ENCODE assay signal across 1 fruit fly cellular context in the genomic region with DNA sequence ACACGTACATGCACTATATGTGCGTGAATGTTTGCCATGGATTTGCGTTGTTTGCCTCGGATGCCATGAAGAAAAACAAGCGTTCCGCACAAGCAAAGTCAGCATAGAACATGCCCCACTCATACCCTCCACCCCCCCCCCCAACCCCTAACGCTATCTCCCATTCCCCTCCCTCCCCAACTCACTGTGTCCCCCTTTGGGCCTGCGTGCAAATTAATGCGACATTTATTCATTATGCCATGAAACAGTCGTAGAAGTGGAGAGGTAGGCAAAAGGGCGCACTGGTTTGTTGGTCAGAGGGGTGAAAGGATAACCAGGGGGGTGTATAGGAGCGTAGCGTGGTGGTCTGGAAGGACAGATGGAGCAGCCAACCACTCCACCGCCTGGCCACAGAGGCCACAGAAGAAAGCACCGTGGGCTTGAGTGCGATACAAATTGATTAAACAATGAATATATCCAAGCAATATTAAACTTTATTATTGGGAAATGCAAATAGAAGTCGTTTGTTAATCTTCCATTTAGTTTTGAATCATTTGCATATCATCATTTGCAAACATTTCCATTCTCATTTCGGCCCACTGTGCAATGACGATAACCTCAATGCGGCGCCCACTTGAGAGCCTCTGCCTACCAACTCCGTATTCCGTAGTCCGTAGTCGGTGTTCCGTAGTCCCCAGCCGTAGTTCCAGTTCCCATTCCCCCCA.
TF ChIP-seq lines count a peak whose summit lies in the region.

No protein-coding gene starts in this region.

TF ChIP-seq in whole organism, embryonic, 481 proteins besides CTCF, POLR2A, EP300 and RAD21 (continued from another document and continues in another):
- TF ChIP-seq Fer2 (tag; optimal IDR thresholded peaks at IDR 0.05; lab: Kevin White, UChicago), result no peak
- TF ChIP-seq CG31441 (GFP tag; IDR thresholded peaks at IDR 0.05; lab: Robert Waterston, UW), result 0 out of 2 replicates have a peak, but pooled peaks have one; percentile 29
- no peak for TF ChIP-seq CG6683 (GFP tag; optimal IDR thresholded peaks at IDR 0.05; lab: Kevin White, UChicago)
- 0 out of 2 replicates have a peak, but pooled peaks have one; percentile 17 for TF ChIP-seq CG17328 (GFP tag; IDR thresholded peaks at IDR 0.05; lab: Robert Waterston, UW)
- TF ChIP-seq tin (GFP tag; optimal IDR thresholded peaks at IDR 0.05; lab: Kevin White, UChicago), result no peak
- TF ChIP-seq dpn (GFP tag; optimal IDR thresholded peaks at IDR 0.05; lab: Kevin White, UChicago), result peak; percentile 13 to 31
- no peak for TF ChIP-seq CG1603 (tag; optimal IDR thresholded peaks at IDR 0.05; lab: Kevin White, UChicago)
- TF ChIP-seq Xrp1 (GFP tag; IDR thresholded peaks at IDR 0.05; lab: Robert Waterston, UW), result peak; percentile 59
- TF ChIP-seq zfh1 (GFP tag; IDR thresholded peaks at IDR 0.05; lab: Robert Waterston, UW), result peak; percentile 49; the same call in 2 of the 3 replicates
- TF ChIP-seq pnt (GFP tag; optimal IDR thresholded peaks at IDR 0.05; lab: Kevin White, UChicago), result peak; percentile 40
- TF ChIP-seq pros (GFP tag; optimal IDR thresholded peaks at IDR 0.05; lab: Kevin White, UChicago), result no peak
- no peak for TF ChIP-seq ewg (GFP tag; optimal IDR thresholded peaks at IDR 0.05; lab: Kevin White, UChicago)
- TF ChIP-seq YL-1 (GFP tag; optimal IDR thresholded peaks at IDR 0.05; lab: Kevin White, UChicago), result no peak
- peak; percentile 68 for TF ChIP-seq lmd (GFP tag; IDR thresholded peaks at IDR 0.05; lab: Robert Waterston, UW)
- no peak for TF ChIP-seq shn (GFP tag; optimal IDR thresholded peaks at IDR 0.05; lab: Kevin White, UChicago)
- TF ChIP-seq rib (GFP tag; IDR thresholded peaks at IDR 0.05; lab: Robert Waterston, UW), result no peak
- no peak for TF ChIP-seq Hr3 (GFP tag; optimal IDR thresholded peaks at IDR 0.05; lab: Kevin White, UChicago)
- no peak for TF ChIP-seq CG10462 (GFP tag; optimal IDR thresholded peaks at IDR 0.05; lab: Kevin White, UChicago)
- TF ChIP-seq CG11398 (GFP tag; optimal IDR thresholded peaks at IDR 0.05; lab: Kevin White, UChicago), result no peak
- TF ChIP-seq bbx (GFP tag; IDR thresholded peaks at IDR 0.05; lab: Robert Waterston, UW; ENCODE audit: partially characterized antibody), result no peak
- TF ChIP-seq Hr39 (optimal IDR thresholded peaks at IDR 0.05; lab: Kevin White, UChicago), result no peak
- TF ChIP-seq CG2116 (GFP tag; optimal IDR thresholded peaks at IDR 0.05; lab: Kevin White, UChicago), result no peak
- no peak for TF ChIP-seq crc (GFP tag; optimal IDR thresholded peaks at IDR 0.05; lab: Kevin White, UChicago)
- TF ChIP-seq hth (optimal IDR thresholded peaks at IDR 0.05; lab: Kevin White, UChicago), result no peak
- TF ChIP-seq CG13123 (GFP tag; optimal IDR thresholded peaks at IDR 0.05; lab: Kevin White, UChicago), result no peak
- TF ChIP-seq ranshi (GFP tag; IDR thresholded peaks at IDR 0.05; lab: Robert Waterston, UW), result peak; percentile 53; the same call in 1 of the 2 replicates
- TF ChIP-seq Myb (GFP tag; optimal IDR thresholded peaks at IDR 0.05; lab: Kevin White, UChicago), result peak; percentile 9
- TF ChIP-seq usp (GFP tag; optimal IDR thresholded peaks at IDR 0.05; lab: Kevin White, UChicago), result no peak
- TF ChIP-seq cad (GFP tag; optimal IDR thresholded peaks at IDR 0.05; lab: Kevin White, UChicago), result no peak
- peak; percentile 46 for TF ChIP-seq NFAT (GFP tag; IDR thresholded peaks at IDR 0.05; lab: Robert Waterston, UW)
- peak; percentile 68 for TF ChIP-seq CG9932 (GFP tag; IDR thresholded peaks at IDR 0.05; lab: Robert Waterston, UW)
- peak; percentile 71 for TF ChIP-seq row (GFP tag; IDR thresholded peaks at IDR 0.05; lab: Robert Waterston, UW)
- no peak for TF ChIP-seq Eip74EF (GFP tag; optimal IDR thresholded peaks at IDR 0.05; lab: Kevin White, UChicago)
- TF ChIP-seq CG15073 (GFP tag; optimal IDR thresholded peaks at IDR 0.05; lab: Kevin White, UChicago), result no peak
- no peak for TF ChIP-seq B-H2 (GFP tag; optimal IDR thresholded peaks at IDR 0.05; lab: Kevin White, UChicago)
- peak; percentile 43 for TF ChIP-seq ap (GFP tag; IDR thresholded peaks at IDR 0.05; lab: Robert Waterston, UW)
- TF ChIP-seq trh (GFP tag; optimal IDR thresholded peaks at IDR 0.05; lab: Kevin White, UChicago), result no peak
- peak; percentile 71 for TF ChIP-seq CG3847 (GFP tag; IDR thresholded peaks at IDR 0.05; lab: Robert Waterston, UW)
- peak; percentile 19 for TF ChIP-seq CG7786 (GFP tag; optimal IDR thresholded peaks at IDR 0.05; lab: Kevin White, UChicago)
- TF ChIP-seq Dfd (GFP tag; optimal IDR thresholded peaks at IDR 0.05; lab: Kevin White, UChicago), result no peak
- TF ChIP-seq gem (tag; optimal IDR thresholded peaks at IDR 0.05; lab: Kevin White, UChicago), result peak; percentile 47
- TF ChIP-seq CG12391 (tag; optimal IDR thresholded peaks at IDR 0.05; lab: Kevin White, UChicago), result peak; percentile 12
- TF ChIP-seq zen2 (GFP tag; IDR thresholded peaks at IDR 0.05; lab: Robert Waterston, UW; ENCODE audit: partially characterized antibody), result no peak
- TF ChIP-seq bcd (GFP tag; optimal IDR thresholded peaks at IDR 0.05; lab: Kevin White, UChicago), result peak; percentile 45
- no peak for TF ChIP-seq Bteb2 (GFP tag; optimal IDR thresholded peaks at IDR 0.05; lab: Kevin White, UChicago)
- peak; percentile 84 for TF ChIP-seq Atf6 (GFP tag; IDR thresholded peaks at IDR 0.05; lab: Robert Waterston, UW)
- no peak for TF ChIP-seq wor (GFP tag; IDR thresholded peaks at IDR 0.05; lab: Robert Waterston, UW)
- TF ChIP-seq CG31224 (GFP tag; IDR thresholded peaks at IDR 0.05; lab: Robert Waterston, UW), result peak; percentile 49; the same call in 1 of the 2 replicates
- peak; percentile 13 for TF ChIP-seq NK7.1 (GFP tag; optimal IDR thresholded peaks at IDR 0.05; lab: Kevin White, UChicago)
- no peak for TF ChIP-seq Scr (GFP tag; IDR thresholded peaks at IDR 0.05; lab: Robert Waterston, UW; ENCODE audit: partially characterized antibody)
- TF ChIP-seq croc (GFP tag; conservative IDR thresholded peaks at IDR 0.05; lab: Robert Waterston, UW), result 0 out of 3 replicates have a peak, but pooled peaks have one; percentile 24
- no peak for TF ChIP-seq Spps (tag; optimal IDR thresholded peaks at IDR 0.05; lab: Kevin White, UChicago)
- no peak for TF ChIP-seq Mad (GFP tag; optimal IDR thresholded peaks at IDR 0.05; lab: Kevin White, UChicago)
- TF ChIP-seq knrl (GFP tag; IDR thresholded peaks at IDR 0.05; lab: Robert Waterston, UW; ENCODE audit: partially characterized antibody), result no peak
- peak; percentile 21 for TF ChIP-seq CG34376 (GFP tag; optimal IDR thresholded peaks at IDR 0.05; lab: Kevin White, UChicago)
- peak; percentile 6 for TF ChIP-seq Oli (tag; optimal IDR thresholded peaks at IDR 0.05; lab: Kevin White, UChicago)
- peak; percentile 70 for TF ChIP-seq gro (GFP tag; optimal IDR thresholded peaks at IDR 0.05; lab: Kevin White, UChicago)
- no peak for TF ChIP-seq CG13775 (GFP tag; optimal IDR thresholded peaks at IDR 0.05; lab: Kevin White, UChicago)
- TF ChIP-seq C15 (GFP tag; IDR thresholded peaks at IDR 0.05; lab: Robert Waterston, UW), result 0 out of 3 replicates have a peak, but pooled peaks have one; percentile 35
- no peak for TF ChIP-seq z (GFP tag; IDR thresholded peaks at IDR 0.05; lab: Robert Waterston, UW)
- no peak for TF ChIP-seq Nf-YC (tag; optimal IDR thresholded peaks at IDR 0.05; lab: Kevin White, UChicago)
- TF ChIP-seq salm (tag; optimal IDR thresholded peaks at IDR 0.05; lab: Kevin White, UChicago), result no peak
- TF ChIP-seq Atf-2 (GFP tag; optimal IDR thresholded peaks at IDR 0.05; lab: Kevin White, UChicago), result no peak
- no peak for TF ChIP-seq peb (GFP tag; IDR thresholded peaks at IDR 0.05; lab: Robert Waterston, UW)
- no peak for TF ChIP-seq eve (GFP tag; optimal IDR thresholded peaks at IDR 0.05; lab: Kevin White, UChicago)
- TF ChIP-seq GATAe (GFP tag; conservative IDR thresholded peaks at IDR 0.05; lab: Robert Waterston, UW), result no peak
- no peak for TF ChIP-seq CG1832 (GFP tag; optimal IDR thresholded peaks at IDR 0.05; lab: Kevin White, UChicago)
- no peak for TF ChIP-seq ase (GFP tag; IDR thresholded peaks at IDR 0.05; lab: Robert Waterston, UW)
- TF ChIP-seq MBD-R2 (GFP tag; IDR thresholded peaks at IDR 0.05; lab: Robert Waterston, UW), result peak; percentile 54
- no peak for TF ChIP-seq toy (GFP tag; IDR thresholded peaks at IDR 0.05; lab: Robert Waterston, UW)
- no peak for TF ChIP-seq CG8281 (tag; optimal IDR thresholded peaks at IDR 0.05; lab: Kevin White, UChicago)
- TF ChIP-seq disco-r (GFP tag; optimal IDR thresholded peaks at IDR 0.05; lab: Kevin White, UChicago), result no peak
- peak; percentile 56 for TF ChIP-seq Aef1 (GFP tag; IDR thresholded peaks at IDR 0.05; lab: Robert Waterston, UW)
- TF ChIP-seq grn (GFP tag; optimal IDR thresholded peaks at IDR 0.05; lab: Kevin White, UChicago), result no peak
- peak; percentile 25; the same call in 1 of the 2 replicates for TF ChIP-seq Adf1 (GFP tag; IDR thresholded peaks at IDR 0.05; lab: Robert Waterston, UW)
- TF ChIP-seq CG7271 (tag; optimal IDR thresholded peaks at IDR 0.05; lab: Kevin White, UChicago), result no peak
- 0 out of 2 replicates have a peak, but pooled peaks have one; percentile 25 for TF ChIP-seq Rx (GFP tag; IDR thresholded peaks at IDR 0.05; lab: Robert Waterston, UW)
- TF ChIP-seq stc (GFP tag; IDR thresholded peaks at IDR 0.05; lab: Robert Waterston, UW), result peak; percentile 51; the same call in 1 of the 2 replicates
- TF ChIP-seq zfh2 (GFP tag; optimal IDR thresholded peaks at IDR 0.05; lab: Kevin White, UChicago), result peak; percentile 30
- no peak for TF ChIP-seq PHDP (tag; optimal IDR thresholded peaks at IDR 0.05; lab: Kevin White, UChicago)
- peak; percentile 61 for TF ChIP-seq grau (tag; optimal IDR thresholded peaks at IDR 0.05; lab: Kevin White, UChicago)
- TF ChIP-seq lola (GFP tag; optimal IDR thresholded peaks at IDR 0.05; lab: Kevin White, UChicago), result no peak
- no peak for TF ChIP-seq Max (GFP tag; optimal IDR thresholded peaks at IDR 0.05; lab: Kevin White, UChicago)
- TF ChIP-seq CG10274 (GFP tag; optimal IDR thresholded peaks at IDR 0.05; lab: Kevin White, UChicago), result no peak
- peak; percentile 42; the same call in 1 of the 3 replicates for TF ChIP-seq CG11093 (GFP tag; IDR thresholded peaks at IDR 0.05; lab: Robert Waterston, UW)
- TF ChIP-seq Dp (GFP tag; optimal IDR thresholded peaks at IDR 0.05; lab: Kevin White, UChicago), result no peak
- no peak for TF ChIP-seq CG10543 (GFP tag; optimal IDR thresholded peaks at IDR 0.05; lab: Kevin White, UChicago)
- TF ChIP-seq CG13624 (GFP tag; optimal IDR thresholded peaks at IDR 0.05; lab: Kevin White, UChicago), result peak; percentile 83
- no peak for TF ChIP-seq CG10654 (GFP tag; optimal IDR thresholded peaks at IDR 0.05; lab: Kevin White, UChicago)
- TF ChIP-seq E2f2 (GFP tag; IDR thresholded peaks at IDR 0.05; lab: Robert Waterston, UW), result peak; percentile 25; the same call in 1 of the 2 replicates
- TF ChIP-seq H2.0 (GFP tag; IDR thresholded peaks at IDR 0.05; lab: Robert Waterston, UW), result peak; percentile 40; the same call in 1 of the 2 replicates
- TF ChIP-seq Meics (GFP tag; optimal IDR thresholded peaks at IDR 0.05; lab: Kevin White, UChicago), result peak; percentile 72
- no peak for TF ChIP-seq CG1233 (GFP tag; optimal IDR thresholded peaks at IDR 0.05; lab: Kevin White, UChicago)
- TF ChIP-seq Bgb (GFP tag; IDR thresholded peaks at IDR 0.05; lab: Robert Waterston, UW; ENCODE audit: partially characterized antibody), result no peak
- peak; percentile 52; the same call in 1 of the 2 replicates for TF ChIP-seq al (GFP tag; IDR thresholded peaks at IDR 0.05; lab: Robert Waterston, UW)
- peak; percentile 20 for TF ChIP-seq CG8924 (tag; optimal IDR thresholded peaks at IDR 0.05; lab: Kevin White, UChicago)
- no peak for TF ChIP-seq CG7987 (GFP tag; optimal IDR thresholded peaks at IDR 0.05; lab: Kevin White, UChicago)
- TF ChIP-seq CG18599 (GFP tag; optimal IDR thresholded peaks at IDR 0.05; lab: Kevin White, UChicago), result peak; percentile 90
- TF ChIP-seq CG11723 (GFP tag; optimal IDR thresholded peaks at IDR 0.05; lab: Kevin White, UChicago), result no peak
- peak; percentile 69 for TF ChIP-seq CG11085 (GFP tag; IDR thresholded peaks at IDR 0.05; lab: Robert Waterston, UW)
- peak; percentile 43; the same call in 1 of the 2 replicates for TF ChIP-seq CG7372 (GFP tag; IDR thresholded peaks at IDR 0.05; lab: Robert Waterston, UW)
- no peak for TF ChIP-seq Gsc (GFP tag; IDR thresholded peaks at IDR 0.05; lab: Robert Waterston, UW)
- no peak for TF ChIP-seq vnd (GFP tag; IDR thresholded peaks at IDR 0.05; lab: Robert Waterston, UW; ENCODE audit: partially characterized antibody)
- no peak for TF ChIP-seq NC2β (GFP tag; optimal IDR thresholded peaks at IDR 0.05; lab: Kevin White, UChicago)
- TF ChIP-seq Lpt (GFP tag; optimal IDR thresholded peaks at IDR 0.05; lab: Kevin White, UChicago), result no peak
- TF ChIP-seq HmgD (GFP tag; optimal IDR thresholded peaks at IDR 0.05; lab: Kevin White, UChicago), result no peak
- peak; percentile 85 for TF ChIP-seq lab (GFP tag; optimal IDR thresholded peaks at IDR 0.05; lab: Kevin White, UChicago)
- TF ChIP-seq btn (GFP tag; optimal IDR thresholded peaks at IDR 0.05; lab: Kevin White, UChicago), result no peak
- peak; percentile 34 for TF ChIP-seq CG12659 (GFP tag; optimal IDR thresholded peaks at IDR 0.05; lab: Kevin White, UChicago)
- TF ChIP-seq pita (GFP tag; optimal IDR thresholded peaks at IDR 0.05; lab: Kevin White, UChicago), result no peak
- TF ChIP-seq sc (optimal IDR thresholded peaks at IDR 0.05; lab: Kevin White, UChicago), result no peak
- TF ChIP-seq sc (GFP tag; optimal IDR thresholded peaks at IDR 0.05; lab: Kevin White, UChicago), result no peak
- no peak for TF ChIP-seq CG9437 (GFP tag; optimal IDR thresholded peaks at IDR 0.05; lab: Kevin White, UChicago)
- 0 out of 2 replicates have a peak, but pooled peaks have one; percentile 47 for TF ChIP-seq seq (GFP tag; IDR thresholded peaks at IDR 0.05; lab: Robert Waterston, UW)
- 0 out of 2 replicates have a peak, but pooled peaks have one; percentile 21 for TF ChIP-seq wdn (GFP tag; IDR thresholded peaks at IDR 0.05; lab: Robert Waterston, UW)
- no peak for TF ChIP-seq gsb-n (tag; optimal IDR thresholded peaks at IDR 0.05; lab: Kevin White, UChicago)
- TF ChIP-seq CG34224 (GFP tag; IDR thresholded peaks at IDR 0.05; lab: Robert Waterston, UW; ENCODE audit: partially characterized antibody), result no peak
- TF ChIP-seq Taf1 (GFP tag; IDR thresholded peaks at IDR 0.05; lab: Robert Waterston, UW), result peak; percentile 79
- TF ChIP-seq Dip3 (GFP tag; optimal IDR thresholded peaks at IDR 0.05; lab: Kevin White, UChicago), result peak; percentile 42
- TF ChIP-seq caup (GFP tag; optimal IDR thresholded peaks at IDR 0.05; lab: Kevin White, UChicago; ENCODE audit: severe bottlenecking), result peak; percentile 60
- no peak for TF ChIP-seq CG4282 (GFP tag; optimal IDR thresholded peaks at IDR 0.05; lab: Kevin White, UChicago)
- no peak for TF ChIP-seq CG16813 (GFP tag; IDR thresholded peaks at IDR 0.05; lab: Robert Waterston, UW; ENCODE audit: partially characterized antibody)
- no peak for TF ChIP-seq tll (GFP tag; optimal IDR thresholded peaks at IDR 0.05; lab: Kevin White, UChicago)
